Fruit fly (Drosophila melanogaster) whole organism, embryonic: ENCODE results near the gene PLCXD.
A peak's percentile ranks its signal among the peaks of the same experiment; 100 is the strongest.

Experiments
- BtbVII ChIP-seq: fragments of 200-800 bp; sonication (Bioruptor generic); optimal IDR thresholded peaks from 3 replicates; lab custom pipeline; 2017; ENCODE audit warnings: missing biosample characterization, mild to moderate bottlenecking, missing genetic modification characterization
- CG10209 ChIP-seq: fragments of 200-800 bp; sonication (Bioruptor generic); optimal IDR thresholded peaks from 3 replicates; lab custom pipeline; 2017; ENCODE audit warnings: missing biosample characterization, mild to moderate bottlenecking, missing genetic modification characterization, missing genetic modification reagents
- CG10267 ChIP-seq: fragments of 200-800 bp; sonication (Bioruptor generic); optimal IDR thresholded peaks from 2 replicates; lab custom pipeline; 2018; ENCODE audit warnings: missing biosample characterization, mild to moderate bottlenecking, missing genetic modification characterization, moderate library complexity
- CG10321 ChIP-seq: fragments of 200-800 bp; sonication (Bioruptor generic); IDR thresholded peaks from 2 replicates; pipeline ENCODE4 v1.3.6; 2022; ENCODE audit warnings: missing biosample characterization, missing genetic modification characterization
- CG10959 ChIP-seq: fragments of 200-800 bp; sonication (Bioruptor generic); IDR thresholded peaks from 2 replicates; pipeline ENCODE4 v1.3.6; 2022; ENCODE audit warnings: missing biosample characterization, missing genetic modification characterization
- CG12769 ChIP-seq: fragments of 200-800 bp; sonication (Bioruptor generic); optimal IDR thresholded peaks from 2 replicates; lab custom pipeline; 2019; ENCODE audit warnings: missing biosample characterization, mild to moderate bottlenecking, missing genetic modification characterization, moderate library complexity
- CG13123 ChIP-seq: fragments of 200-800 bp; sonication (Bioruptor generic); optimal IDR thresholded peaks from 2 replicates; lab custom pipeline; 2016; ENCODE audit warnings: missing biosample characterization, missing genetic modification characterization
- CG14050 ChIP-seq: fragments of 200-800 bp; sonication (Bioruptor generic); IDR thresholded peaks from 3 replicates; pipeline ENCODE4 v1.3.6; 2022; ENCODE audit warnings: missing biosample characterization, missing genetic modification characterization
- CG17568 ChIP-seq: fragments of 200-800 bp; sonication (Bioruptor generic); optimal IDR thresholded peaks from 2 replicates; lab custom pipeline; 2018; ENCODE audit warnings: missing biosample characterization, mild to moderate bottlenecking, missing genetic modification characterization, moderate library complexity
- CG2199 ChIP-seq: fragments of 200-800 bp; sonication (Bioruptor generic); IDR thresholded peaks from 3 replicates; pipeline ENCODE4 v1.3.6; 2022; ENCODE audit warnings: missing biosample characterization, missing genetic modification characterization
- CG30431 ChIP-seq: fragments of 200-800 bp; sonication (Bioruptor generic); optimal IDR thresholded peaks from 2 replicates; lab custom pipeline; 2017; ENCODE audit warnings: missing biosample characterization, missing genetic modification characterization
- CG3065 ChIP-seq: fragments of 200-800 bp; sonication (Bioruptor generic); optimal IDR thresholded peaks from 2 replicates; lab custom pipeline; 2016; ENCODE audit warnings: missing biosample characterization, missing genetic modification characterization
- CG32532 ChIP-seq: fragments of 200-800 bp; sonication (Bioruptor generic); IDR thresholded peaks from 2 replicates; pipeline ENCODE4 v1.3.6; 2022; ENCODE audit warnings: missing biosample characterization, missing genetic modification characterization
- CG4424 ChIP-seq: fragments of 200-800 bp; sonication (Bioruptor generic); optimal IDR thresholded peaks from 3 replicates; lab custom pipeline; 2016; ENCODE audit warnings: missing biosample characterization, missing genetic modification characterization
- CG5245 ChIP-seq: fragments of 200-800 bp; sonication (Bioruptor generic); optimal IDR thresholded peaks from 3 replicates; lab custom pipeline; 2016; ENCODE audit warnings: missing biosample characterization, missing genetic modification characterization
- CG5953 ChIP-seq: fragments of 200-800 bp; sonication (Bioruptor generic); IDR thresholded peaks from 2 replicates; pipeline ENCODE4 v1.3.6; 2022; ENCODE audit warnings: missing biosample characterization, missing genetic modification characterization
- CG7963 ChIP-seq: fragments of 200-800 bp; sonication (Bioruptor generic); IDR thresholded peaks from 3 replicates; pipeline ENCODE4 v1.3.6; 2022; ENCODE audit warnings: missing biosample characterization, missing genetic modification characterization; ENCODE audit not compliant: partially characterized antibody
- CG8359 ChIP-seq: fragments of 200-800 bp; sonication (Bioruptor generic); optimal IDR thresholded peaks from 2 replicates; lab custom pipeline; 2017; ENCODE audit warnings: missing biosample characterization, mild to moderate bottlenecking, missing genetic modification characterization, borderline replicate concordance
- CG8765 ChIP-seq: fragments of 200-800 bp; sonication (Bioruptor generic); IDR thresholded peaks from 2 replicates; pipeline ENCODE4 v1.3.6; 2022; ENCODE audit warnings: missing biosample characterization, missing genetic modification characterization
- CG9437 ChIP-seq: fragments of 200-800 bp; sonication (Bioruptor generic); optimal IDR thresholded peaks from 2 replicates; lab custom pipeline; 2018; ENCODE audit warnings: missing biosample characterization, mild to moderate bottlenecking, missing genetic modification characterization
- CG9932 ChIP-seq: fragments of 200-800 bp; sonication (Bioruptor generic); IDR thresholded peaks from 2 replicates; pipeline ENCODE4 v1.3.6; 2022; ENCODE audit warnings: missing biosample characterization, missing genetic modification characterization
- Dad ChIP-seq: fragments of 200-800 bp; sonication (Bioruptor generic); optimal IDR thresholded peaks from 3 replicates; lab custom pipeline; 2016; ENCODE audit warnings: missing biosample characterization, missing genetic modification characterization
- Eip74EF ChIP-seq, 2 experiments: fragments of 200-800 bp in 1 of 2; fragments of >200 bp in 1 of 2; sonication (Bioruptor generic) in 1 of 2; optimal IDR thresholded peaks; 2 replicates each; lab custom pipeline; 2017 to 2019; ENCODE audit warnings: missing biosample characterization in 2 of 2, missing genetic modification characterization in 2 of 2, mild to moderate bottlenecking in 1 of 2, moderate library complexity in 1 of 2
- H15 ChIP-seq: fragments of 200-800 bp; sonication (Bioruptor generic); IDR thresholded peaks from 3 replicates; pipeline ENCODE4 v1.3.6; 2022; ENCODE audit warnings: missing biosample characterization, missing genetic modification characterization
- Lim3 ChIP-seq: fragments of 200-800 bp; sonication (Bioruptor generic); IDR thresholded peaks from 2 replicates; pipeline ENCODE4 v1.3.6; 2022; ENCODE audit warnings: missing biosample characterization, missing genetic modification characterization
- Oaz ChIP-seq: fragments of 200-800 bp; sonication (Bioruptor generic); IDR thresholded peaks from 2 replicates; pipeline ENCODE4 v1.3.6; 2022; ENCODE audit warnings: missing biosample characterization, missing genetic modification characterization
- Side ChIP-seq: fragments of 200-800 bp; sonication (Bioruptor generic); optimal IDR thresholded peaks from 2 replicates; lab custom pipeline; 2016; ENCODE audit warnings: missing biosample characterization, missing genetic modification characterization
- Xrp1 ChIP-seq: fragments of 200-800 bp; sonication (Bioruptor generic); IDR thresholded peaks from 2 replicates; pipeline ENCODE4 v1.3.6; 2022; ENCODE audit warnings: missing biosample characterization, missing genetic modification characterization
- amos ChIP-seq: fragments of 200-800 bp; sonication (Bioruptor generic); IDR thresholded peaks from 2 replicates; pipeline ENCODE4 v1.3.6; 2022; ENCODE audit warnings: missing biosample characterization, missing genetic modification characterization; ENCODE audit not compliant: partially characterized antibody
- caup ChIP-seq: fragments of 200-800 bp; sonication (Bioruptor generic); optimal IDR thresholded peaks from 3 replicates; lab custom pipeline; 2017; ENCODE audit warnings: missing biosample characterization, mild to moderate bottlenecking, missing genetic modification characterization, moderate library complexity; ENCODE audit not compliant: severe bottlenecking
- danr ChIP-seq: fragments of 200-800 bp; sonication (Bioruptor generic); IDR thresholded peaks from 2 replicates; pipeline ENCODE4 v1.3.6; 2022; ENCODE audit warnings: missing biosample characterization, missing genetic modification characterization
- dmrt99B ChIP-seq: fragments of 200-800 bp; sonication (Bioruptor generic); optimal IDR thresholded peaks from 2 replicates; lab custom pipeline; 2018; ENCODE audit warnings: missing biosample characterization, mild to moderate bottlenecking, missing genetic modification characterization, moderate library complexity
- esg ChIP-seq: fragments of 200-800 bp; sonication (Bioruptor generic); conservative IDR thresholded peaks from 2 replicates; pipeline ENCODE4 v1.3.6; 2022; ENCODE audit warnings: missing biosample characterization, missing genetic modification characterization
- ftz-f1 ChIP-seq: fragments of 200-800 bp; sonication (Bioruptor generic); optimal IDR thresholded peaks from 2 replicates; lab custom pipeline; 2016; ENCODE audit warnings: missing biosample characterization, missing genetic modification characterization
- ken ChIP-seq: fragments of 200-800 bp; sonication (Bioruptor generic); IDR thresholded peaks from 3 replicates; pipeline ENCODE4 v1.3.6; 2022; ENCODE audit warnings: missing biosample characterization, missing genetic modification characterization
- lab ChIP-seq: fragments of 200-800 bp; sonication (Bioruptor generic); optimal IDR thresholded peaks from 3 replicates; lab custom pipeline; 2017; ENCODE audit warnings: missing biosample characterization, missing genetic modification characterization, mild to moderate bottlenecking, moderate library complexity, missing genetic modification reagents
- org-1 ChIP-seq: fragments of 200-800 bp; sonication (Bioruptor generic); optimal IDR thresholded peaks from 2 replicates; lab custom pipeline; 2017; ENCODE audit warnings: missing biosample characterization, missing genetic modification characterization
- ranshi ChIP-seq: fragments of 200-800 bp; sonication (Bioruptor generic); IDR thresholded peaks from 2 replicates; pipeline ENCODE4 v1.3.6; 2022; ENCODE audit warnings: missing biosample characterization, missing genetic modification characterization
- ro ChIP-seq: fragments of 200-800 bp; sonication (Bioruptor generic); IDR thresholded peaks from 2 replicates; pipeline ENCODE4 v1.3.6; 2022; ENCODE audit warnings: missing biosample characterization, missing genetic modification characterization
- sima ChIP-seq: fragments of 200-800 bp; sonication (Bioruptor generic); optimal IDR thresholded peaks from 2 replicates; lab custom pipeline; 2016; ENCODE audit warnings: missing biosample characterization, missing genetic modification characterization
- so ChIP-seq: fragments of 200-800 bp; sonication (Bioruptor generic); IDR thresholded peaks from 3 replicates; pipeline ENCODE4 v1.3.6; 2022; ENCODE audit warnings: missing biosample characterization, missing genetic modification characterization
- sqz ChIP-seq: fragments of 200-800 bp; sonication (Bioruptor generic); optimal IDR thresholded peaks from 3 replicates; lab custom pipeline; 2018; ENCODE audit warnings: missing biosample characterization, mild to moderate bottlenecking, missing genetic modification characterization
- tap ChIP-seq: fragments of 200-800 bp; optimal IDR thresholded peaks from 3 replicates; lab custom pipeline; 2019; ENCODE audit warnings: missing biosample characterization, mild to moderate bottlenecking, missing genetic modification characterization, moderate library complexity
- tgo ChIP-seq: fragments of 200-800 bp; sonication (Bioruptor generic); IDR thresholded peaks from 3 replicates; pipeline ENCODE4 v1.3.6; 2022; ENCODE audit warnings: missing biosample characterization, missing genetic modification characterization
- tin ChIP-seq: fragments of 200-800 bp; sonication (Bioruptor generic); optimal IDR thresholded peaks from 3 replicates; lab custom pipeline; 2016; ENCODE audit warnings: missing biosample characterization, missing genetic modification characterization
- tio ChIP-seq: fragments of 200-800 bp; sonication (Bioruptor generic); optimal IDR thresholded peaks from 2 replicates; lab custom pipeline; 2017; ENCODE audit warnings: missing biosample characterization, missing genetic modification characterization, inconsistent platforms
- trem ChIP-seq: fragments of 200-800 bp; optimal IDR thresholded peaks from 3 replicates; lab custom pipeline; 2019; ENCODE audit warnings: missing biosample characterization, mild to moderate bottlenecking, missing genetic modification characterization, moderate library complexity

Gene PLCXD

DNA sequence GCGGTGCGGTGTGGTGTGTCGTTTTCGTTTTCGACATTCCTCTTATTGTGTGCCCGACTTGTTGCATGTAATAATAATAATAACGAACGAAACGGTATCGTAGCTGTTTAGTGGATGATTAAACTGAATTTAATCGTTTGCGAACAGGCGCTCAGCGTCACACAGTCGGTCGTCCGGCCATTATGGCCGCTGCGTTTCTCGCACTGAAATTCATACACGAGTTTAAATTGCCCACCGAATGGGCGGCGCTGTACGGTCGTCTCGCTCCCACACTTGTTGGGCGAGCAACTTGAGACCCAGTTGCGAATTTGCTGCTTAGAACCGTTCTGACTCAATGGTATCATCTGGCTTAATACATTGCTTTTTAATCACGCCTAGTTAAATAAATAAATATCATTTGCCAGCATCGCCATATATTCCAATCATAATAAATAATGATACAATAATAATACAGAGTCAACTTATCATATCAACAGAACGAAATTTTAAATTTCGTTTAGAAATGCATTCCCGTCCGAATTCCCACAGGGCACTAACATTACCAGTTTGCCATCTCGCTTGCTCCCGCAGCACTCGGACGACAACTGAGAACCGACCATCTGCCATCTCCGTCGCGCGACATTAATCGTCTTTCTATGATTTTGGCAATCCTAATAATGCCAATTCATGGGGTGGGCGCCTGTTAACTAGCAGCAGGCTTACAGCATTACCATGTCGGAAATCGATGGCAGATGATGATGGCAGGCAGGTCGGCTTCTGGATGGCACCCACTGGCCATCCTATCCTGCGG, 38.1 kb upstream of the PLCXD start (continued):
- no peak for TF ChIP-seq CG10321 (GFP tag; lab: Robert Waterston, UW)
- no peak for TF ChIP-seq tgo (GFP tag; lab: Robert Waterston, UW)
- peak; percentile 94 for TF ChIP-seq lab (GFP tag; lab: Kevin White, UChicago)
- no peak for TF ChIP-seq CG14050 (GFP tag; lab: Robert Waterston, UW)
- TF ChIP-seq Eip74EF (GFP tag; optimal IDR thresholded peaks at IDR 0.05; lab: Kevin White, UChicago) = peak in 1 of 2 experiments; percentile 26
- peak; percentile 83 for TF ChIP-seq tap (tag; lab: Kevin White, UChicago)
- TF ChIP-seq BtbVII (GFP tag; lab: Kevin White, UChicago) = peak; percentile 91
- TF ChIP-seq CG13123 (GFP tag; lab: Kevin White, UChicago) = peak; percentile 85
- no peak for TF ChIP-seq CG32532 (GFP tag; lab: Robert Waterston, UW)
- no peak for TF ChIP-seq ken (GFP tag; lab: Robert Waterston, UW)
- peak; percentile 66 for TF ChIP-seq CG3065 (GFP tag; lab: Kevin White, UChicago)
- TF ChIP-seq org-1 (GFP tag; lab: Kevin White, UChicago) = peak; percentile 92
- TF ChIP-seq Oaz (GFP tag; lab: Robert Waterston, UW) = no peak
- TF ChIP-seq CG4424 = peak; percentile 89
- no peak for TF ChIP-seq so
- TF ChIP-seq caup (GFP tag; lab: Kevin White, UChicago) = peak; percentile 86
- TF ChIP-seq CG9437 (GFP tag; lab: Kevin White, UChicago) = peak; percentile 85
- no peak for TF ChIP-seq CG8765 (GFP tag; lab: Robert Waterston, UW)
- no peak for TF ChIP-seq H15 (GFP tag; lab: Robert Waterston, UW)
- TF ChIP-seq tio (GFP tag; lab: Kevin White, UChicago) = no peak
- peak; percentile 70 for TF ChIP-seq CG5245 (GFP tag; lab: Kevin White, UChicago)
- peak; percentile 77 for TF ChIP-seq CG8359 (GFP tag; lab: Kevin White, UChicago)
- TF ChIP-seq CG9932 = no peak
- peak; percentile 92 for TF ChIP-seq dmrt99B (tag; lab: Kevin White, UChicago)
- no peak for TF ChIP-seq sima

DNA sequence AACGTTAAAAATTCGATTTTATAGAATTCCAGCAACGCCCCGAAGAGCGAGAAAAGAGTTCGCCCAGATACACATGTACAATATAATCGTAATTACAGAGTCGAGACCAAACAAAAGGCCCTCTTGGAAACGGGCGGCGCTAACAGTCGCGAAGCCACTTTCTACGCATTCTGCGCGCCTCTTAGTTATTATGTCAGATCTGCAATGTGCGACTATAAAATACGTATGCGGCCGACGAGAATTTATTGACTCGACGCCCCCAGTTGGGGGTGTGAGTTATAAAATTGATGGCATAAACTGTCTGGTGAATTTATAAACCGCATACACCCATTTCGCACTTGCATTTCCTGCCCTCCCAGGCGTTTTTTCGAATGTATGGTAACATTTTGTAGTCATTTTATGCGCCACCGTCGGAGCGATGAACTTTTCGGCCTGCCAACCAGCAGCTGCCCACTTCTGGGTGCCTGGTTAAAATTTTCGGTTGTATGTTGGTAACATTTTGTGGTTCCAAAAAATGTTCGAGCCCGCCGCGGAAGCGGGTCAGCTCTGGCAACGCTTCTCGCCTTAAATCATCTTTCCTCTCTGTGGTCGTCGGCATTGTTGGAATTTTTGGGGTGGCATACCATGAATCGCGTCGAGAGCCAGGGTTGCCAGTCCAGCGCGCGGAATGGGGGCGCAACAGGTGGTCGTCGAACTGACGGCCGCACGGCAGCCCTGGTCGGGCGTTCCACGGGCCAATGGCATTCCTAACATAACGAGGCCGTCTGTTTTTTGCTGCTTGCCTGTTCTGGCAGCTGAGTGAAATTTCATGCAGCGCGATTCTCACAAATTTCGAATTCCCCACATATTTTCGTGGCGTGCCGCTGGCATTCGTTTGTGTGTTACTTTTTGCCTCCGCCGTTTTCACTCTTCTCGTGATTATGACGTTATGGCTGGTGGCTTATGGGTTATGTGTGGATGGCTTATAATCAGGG, 37.2 kb upstream of the PLCXD start:
- TF ChIP-seq CG17568 (GFP tag; lab: Kevin White, UChicago) (peak; percentile 45), Dad (GFP tag; lab: Kevin White, UChicago) (peak; percentile 79), CG12769 (tag; lab: Kevin White, UChicago) (peak; percentile 98), Lim3 (no peak), CG5953 (GFP tag; lab: Robert Waterston, UW) (no peak), trem (tag; lab: Kevin White, UChicago) (peak; percentile 50), esg (GFP tag; lab: Robert Waterston, UW) (no peak), danr (GFP tag; lab: Robert Waterston, UW) (no peak), Side (GFP tag; lab: Kevin White, UChicago) (peak; percentile 85), CG7963 (GFP tag; lab: Robert Waterston, UW) (no peak), ro (no peak), CG10209 (GFP tag; lab: Kevin White, UChicago) (peak; percentile 67), CG10267 (tag; lab: Kevin White, UChicago) (peak; percentile 55), sqz (GFP tag; lab: Kevin White, UChicago) (peak; percentile 38), ftz-f1 (peak; percentile 99), amos (GFP tag; lab: Robert Waterston, UW) (no peak), tin (GFP tag; lab: Kevin White, UChicago) (peak; percentile 76), Xrp1 (GFP tag; lab: Robert Waterston, UW) (no peak), CG2199 (GFP tag; lab: Robert Waterston, UW) (no peak), CG30431 (peak; percentile 0), CG10959 (GFP tag; lab: Robert Waterston, UW) (no peak), ranshi (GFP tag; lab: Robert Waterston, UW) (no peak)
